Worm (Caenorhabditis elegans): ENCODE measurements around the gene bed-2.

ce11 chrIII:11462332-11462731 lies 8.3 kb downstream of the bed-2 start:
- no peak for TF ChIP-seq nhr-76 (tag; optimal IDR thresholded peaks at IDR 0.05)
- TF ChIP-seq blmp-1 (tag; optimal IDR thresholded peaks at IDR 0.05): no peak
- no peak for TF ChIP-seq elt-3 (tag; optimal IDR thresholded peaks at IDR 0.05)
